Worm (Caenorhabditis elegans) whole organism, L2 larva: ENCODE results near the gene sym-2.

ENCODE experiments used
- F13H6.1 ChIP-seq: sonication (generic microtip); optimal IDR thresholded peaks from 2 replicates; lab custom pipeline; 2016; ENCODE audit warnings: missing genetic modification characterization, missing compliant biosample characterization
- dmd-4 ChIP-seq: sonication (generic microtip); optimal IDR thresholded peaks from 2 replicates; lab custom pipeline; 2017; ENCODE audit warnings: missing biosample characterization, missing genetic modification characterization
- fos-1 ChIP-seq: fragments of 150-350 bp; optimal IDR thresholded peaks from 2 replicates; lab custom pipeline; 2014; ENCODE audit warnings: missing biosample characterization, missing genetic modification characterization
- lin-39 ChIP-seq: fragments of 150-350 bp; optimal IDR thresholded peaks from 2 replicates; lab custom pipeline; 2014; ENCODE audit warnings: missing biosample characterization, missing genetic modification reagents, missing genetic modification characterization
- nhr-11 ChIP-seq: fragments of 150-350 bp; optimal IDR thresholded peaks from 2 replicates; lab custom pipeline; 2014; ENCODE audit warnings: missing biosample characterization, missing genetic modification characterization
- nhr-12 ChIP-seq: fragments of 150-350 bp; optimal IDR thresholded peaks from 2 replicates; lab custom pipeline; 2014; ENCODE audit warnings: missing biosample characterization, missing genetic modification characterization
- nhr-77 ChIP-seq: fragments of 150-350 bp; optimal IDR thresholded peaks from 2 replicates; lab custom pipeline; 2014; ENCODE audit warnings: missing biosample characterization, missing genetic modification characterization
- snpc-4 ChIP-seq: fragments of 150-350 bp; optimal IDR thresholded peaks from 2 replicates; lab custom pipeline; 2014; ENCODE audit warnings: missing biosample characterization, missing genetic modification characterization
- unc-39 ChIP-seq: fragments of 150-350 bp; optimal IDR thresholded peaks from 2 replicates; lab custom pipeline; 2014; ENCODE audit warnings: missing biosample characterization, missing genetic modification characterization
- unc-62 ChIP-seq: fragments of 150-350 bp; optimal IDR thresholded peaks from 2 replicates; lab custom pipeline; 2014; ENCODE audit warnings: missing biosample characterization, missing genetic modification reagents, missing genetic modification characterization
- ztf-11 ChIP-seq: sonication (generic microtip); optimal IDR thresholded peaks from 2 replicates; lab custom pipeline; 2017; ENCODE audit warnings: missing biosample characterization, missing genetic modification characterization

ce11 chrII:9236972-9237371 is 48.7 kb upstream of the sym-2 start:
- TF ChIP-seq nhr-12 (tag; lab: Kevin White, UChicago) (no peak), nhr-11 (tag; lab: Kevin White, UChicago) (no peak), snpc-4 (tag; lab: Kevin White, UChicago) (no peak), ztf-11 (tag; lab: Kevin White, UChicago) (no peak), unc-39 (tag; lab: Kevin White, UChicago) (no peak), nhr-77 (tag; lab: Kevin White, UChicago) (no peak), unc-62 (no peak), fos-1 (tag; lab: Kevin White, UChicago) (no peak), lin-39 (tag; lab: Kevin White, UChicago) (no peak), dmd-4 (tag; lab: Kevin White, UChicago) (no peak), F13H6.1 (tag; lab: Kevin White, UChicago) (no peak)
